Fruit fly (Drosophila melanogaster) whole organism, embryonic: ENCODE results near the gene Gmap.

ENCODE experiments used
- Doc3 ChIP-seq: fragments of 200-800 bp; sonication (Bioruptor generic); IDR thresholded peaks from 3 replicates; pipeline ENCODE4 v1.3.6; 2022; ENCODE audit warnings: missing biosample characterization, missing genetic modification characterization; ENCODE audit not compliant: partially characterized antibody
- HLH54F ChIP-seq: fragments of 200-800 bp; sonication (Bioruptor generic); optimal IDR thresholded peaks from 3 replicates; lab custom pipeline; 2016; ENCODE audit warnings: missing biosample characterization, missing genetic modification characterization
- Max ChIP-seq: fragments of 200-800 bp; sonication (Bioruptor generic); optimal IDR thresholded peaks from 2 replicates; lab custom pipeline; 2016; ENCODE audit warnings: missing biosample characterization, mild to moderate bottlenecking, missing genetic modification characterization

dm6 chrX:15543479-15544044 lies 56.8 kb downstream of the Gmap start:
- TF ChIP-seq HLH54F (no peak), Max (GFP tag; lab: Kevin White, UChicago) (no peak), Doc3 (GFP tag; lab: Robert Waterston, UW) (no peak)
